Worm (Caenorhabditis elegans) whole organism, L4 larva: ENCODE measurements around the gene F20A1.2.
A peak's percentile ranks its signal among the peaks of the same experiment; 100 is the strongest.

ENCODE experiments used
- F26F4.8 ChIP-seq: fragments of 200-800 bp; sonication (Bioruptor generic); conservative IDR thresholded peaks from 2 replicates; pipeline ENCODE4 v1.3.6; 2022; ENCODE audit warnings: missing genetic modification characterization, missing compliant biosample characterization
- R02D3.7 ChIP-seq: fragments of 150-350 bp; sonication (generic microtip); optimal IDR thresholded peaks from 3 replicates; lab custom pipeline; 2014; ENCODE audit warnings: missing biosample characterization, missing genetic modification characterization
- Y105C5A.15 ChIP-seq: fragments of 200-800 bp; sonication (Bioruptor generic); IDR thresholded peaks from 2 replicates; pipeline ENCODE4 v1.3.6; 2022; ENCODE audit warnings: missing genetic modification characterization, missing compliant biosample characterization
- Y48G9A.11 ChIP-seq: fragments of 200-800 bp; sonication (Bioruptor generic); IDR thresholded peaks from 2 replicates; pipeline ENCODE4 v1.3.6; 2022; ENCODE audit warnings: missing genetic modification reagents, missing genetic modification characterization, missing compliant biosample characterization
- Y75B8A.6 ChIP-seq: fragments of 200-800 bp; sonication (Bioruptor generic); IDR thresholded peaks from 2 replicates; pipeline ENCODE4 v1.3.6; 2022; ENCODE audit warnings: missing genetic modification reagents, missing genetic modification characterization, missing compliant biosample characterization
- ZK337.2 ChIP-seq: fragments of 200-800 bp; sonication (Bioruptor generic); IDR thresholded peaks from 2 replicates; pipeline ENCODE4 v1.3.6; 2022; ENCODE audit warnings: missing genetic modification reagents, missing genetic modification characterization, missing compliant biosample characterization
- ZK546.5 ChIP-seq, 2 experiments: sonication (generic microtip); optimal IDR thresholded peaks; 2 replicates each; lab custom pipeline; 2017; ENCODE audit warnings: missing biosample characterization in 2 of 2, missing genetic modification characterization in 2 of 2
- ama-1 ChIP-seq: fragments of 150-350 bp; optimal IDR thresholded peaks from 2 replicates; lab custom pipeline; 2014; ENCODE audit warnings: inconsistent platforms, mixed read lengths
- arid-1 ChIP-seq: fragments of 200-800 bp; sonication (Bioruptor generic); conservative IDR thresholded peaks from 2 replicates; pipeline ENCODE4 v1.3.6; 2022; ENCODE audit warnings: missing genetic modification reagents, missing genetic modification characterization, missing compliant biosample characterization
- attf-4 ChIP-seq: sonication (generic microtip); optimal IDR thresholded peaks from 3 replicates; lab custom pipeline; 2017; ENCODE audit warnings: missing biosample characterization, missing genetic modification characterization
- ceh-28 ChIP-seq: fragments of 150-350 bp; optimal IDR thresholded peaks from 2 replicates; lab custom pipeline; 2014; ENCODE audit warnings: missing biosample characterization, missing genetic modification reagents, missing genetic modification characterization
- ceh-62 ChIP-seq: sonication (generic microtip); optimal IDR thresholded peaks from 2 replicates; lab custom pipeline; 2017; ENCODE audit warnings: missing biosample characterization, missing genetic modification characterization
- ceh-82 ChIP-seq: sonication (generic microtip); optimal IDR thresholded peaks from 2 replicates; lab custom pipeline; 2017; ENCODE audit warnings: missing biosample characterization, missing genetic modification characterization
- cey-2 ChIP-seq: sonication (generic microtip); optimal IDR thresholded peaks from 3 replicates; lab custom pipeline; 2017; ENCODE audit warnings: missing genetic modification characterization, mild to moderate bottlenecking, missing compliant biosample characterization, antibody characterized with exemption, borderline replicate concordance; ENCODE audit not compliant: insufficient read depth
- ctbp-1 ChIP-seq: fragments of 200-800 bp; sonication (Bioruptor generic); IDR thresholded peaks from 2 replicates; pipeline ENCODE4 v1.3.6; 2022; ENCODE audit warnings: missing genetic modification reagents, missing genetic modification characterization, missing compliant biosample characterization
- daf-12 ChIP-seq: fragments of 150-350 bp; optimal IDR thresholded peaks from 2 replicates; lab custom pipeline; 2014; ENCODE audit warnings: missing biosample characterization, missing genetic modification reagents, missing genetic modification characterization
- daf-16 ChIP-seq, 3 experiments: sonication (generic microtip); optimal IDR thresholded peaks; 2 replicates each; lab custom pipeline; 2016 to 2017; ENCODE audit warnings: missing genetic modification characterization in 3 of 3, missing genetic modification reagents in 3 of 3, mild to moderate bottlenecking in 2 of 3, missing compliant biosample characterization in 2 of 3, missing biosample characterization in 1 of 3, moderate library complexity in 1 of 3
- daf-19 ChIP-seq: fragments of 200-800 bp; sonication (Bioruptor generic); conservative IDR thresholded peaks from 2 replicates; pipeline ENCODE4 v1.3.6; 2022; ENCODE audit warnings: missing genetic modification characterization, missing compliant biosample characterization
- dmd-8 ChIP-seq: fragments of 200-800 bp; sonication (Bioruptor generic); IDR thresholded peaks from 2 replicates; pipeline ENCODE4 v1.3.6; 2022; ENCODE audit warnings: missing genetic modification characterization, missing compliant biosample characterization
- dve-1 ChIP-seq: sonication (generic microtip); optimal IDR thresholded peaks from 2 replicates; lab custom pipeline; 2017; ENCODE audit warnings: antibody characterized with exemption, mild to moderate bottlenecking, missing genetic modification characterization, missing compliant biosample characterization; ENCODE audit not compliant: insufficient read depth
- egl-27 ChIP-seq: sonication (generic microtip); optimal IDR thresholded peaks from 3 replicates; lab custom pipeline; 2017; ENCODE audit warnings: missing biosample characterization, missing genetic modification reagents, missing genetic modification characterization
- fos-1 ChIP-seq: fragments of 150-350 bp; optimal IDR thresholded peaks from 2 replicates; lab custom pipeline; 2014; ENCODE audit warnings: missing biosample characterization, missing genetic modification characterization
- gei-8 ChIP-seq: fragments of 200-800 bp; sonication (Bioruptor generic); optimal IDR thresholded peaks from 2 replicates; lab custom pipeline; 2018; ENCODE audit warnings: mild to moderate bottlenecking, missing genetic modification characterization, missing compliant biosample characterization
- hif-1 ChIP-seq, 2 experiments: sonication (generic microtip); optimal IDR thresholded peaks; 2 replicates each; lab custom pipeline; 2016 to 2017; ENCODE audit warnings: missing compliant biosample characterization in 2 of 2, missing genetic modification characterization in 2 of 2, missing genetic modification reagents in 2 of 2, missing genotype in 2 of 2, mild to moderate bottlenecking in 1 of 2
- hlh-11 ChIP-seq: fragments of 200-800 bp; sonication (Bioruptor generic); optimal IDR thresholded peaks from 2 replicates; lab custom pipeline; 2018; ENCODE audit warnings: mild to moderate bottlenecking, missing genetic modification characterization, missing compliant biosample characterization
- hlh-30 ChIP-seq: sonication (generic microtip); optimal IDR thresholded peaks from 2 replicates; lab custom pipeline; 2017; ENCODE audit warnings: antibody characterized with exemption, mild to moderate bottlenecking, missing genetic modification characterization, missing compliant biosample characterization; ENCODE audit not compliant: insufficient read depth
- hmg-1.1 ChIP-seq: fragments of 200-800 bp; sonication (Bioruptor generic); IDR thresholded peaks from 2 replicates; pipeline ENCODE4 v1.3.6; 2022; ENCODE audit warnings: missing genetic modification reagents, missing genetic modification characterization, missing compliant biosample characterization
- lir-3 ChIP-seq: sonication (generic microtip); optimal IDR thresholded peaks from 2 replicates; lab custom pipeline; 2016; ENCODE audit warnings: mild to moderate bottlenecking, missing genetic modification characterization, missing compliant biosample characterization
- lsy-2 ChIP-seq, 2 experiments: fragments of 150-350 bp in 1 of 2; sonication (generic microtip) in 1 of 2; optimal IDR thresholded peaks; 2 replicates each; lab custom pipeline; 2014 to 2017; ENCODE audit warnings: missing biosample characterization in 2 of 2, missing genetic modification characterization in 2 of 2
- mep-1 ChIP-seq: fragments of 150-350 bp; sonication (generic microtip); optimal IDR thresholded peaks from 3 replicates; lab custom pipeline; 2014; ENCODE audit warnings: missing biosample characterization, missing genetic modification characterization
- mes-2 ChIP-seq: sonication (generic microtip); optimal IDR thresholded peaks from 2 replicates; lab custom pipeline; 2016; ENCODE audit warnings: missing genotype, mild to moderate bottlenecking, missing genetic modification characterization, missing compliant biosample characterization; ENCODE audit not compliant: poor library complexity, severe bottlenecking
- nhr-11 ChIP-seq: fragments of 150-350 bp; optimal IDR thresholded peaks from 2 replicates; lab custom pipeline; 2014; ENCODE audit warnings: missing biosample characterization, missing genetic modification characterization
- nhr-111 ChIP-seq: fragments of 200-800 bp; sonication (Bioruptor generic); optimal IDR thresholded peaks from 2 replicates; lab custom pipeline; 2018; ENCODE audit warnings: mild to moderate bottlenecking, missing genetic modification characterization, missing compliant biosample characterization
- nhr-28 ChIP-seq: fragments of 150-350 bp; optimal IDR thresholded peaks from 2 replicates; lab custom pipeline; 2014; ENCODE audit warnings: missing biosample characterization, missing genetic modification characterization
- nhr-42 ChIP-seq: fragments of 200-800 bp; sonication (Bioruptor generic); IDR thresholded peaks from 2 replicates; pipeline ENCODE4 v1.3.6; 2022; ENCODE audit warnings: missing genetic modification characterization, missing compliant biosample characterization
- nhr-6 ChIP-seq: fragments of 150-350 bp; optimal IDR thresholded peaks from 2 replicates; lab custom pipeline; 2014; ENCODE audit warnings: missing biosample characterization, missing genetic modification characterization
- nhr-76 ChIP-seq: fragments of 150-350 bp; optimal IDR thresholded peaks from 2 replicates; lab custom pipeline; 2014; ENCODE audit warnings: missing biosample characterization, missing genetic modification characterization
- nhr-77 ChIP-seq: fragments of 150-350 bp; optimal IDR thresholded peaks from 2 replicates; lab custom pipeline; 2014; ENCODE audit warnings: missing biosample characterization, missing genetic modification characterization
- pha-4 ChIP-seq, 2 experiments: fragments of 150-350 bp in 1 of 2; fragments of 200-800 bp in 1 of 2; sonication (Bioruptor generic) in 1 of 2; IDR thresholded peaks in 1 of 2; optimal IDR thresholded peaks in 1 of 2; 2 replicates each; pipeline versions ENCODE4 v1.3.6 to Lab custom; 2014 to 2022; ENCODE audit warnings: missing genetic modification characterization in 2 of 2, missing genetic modification reagents in 2 of 2, missing biosample characterization in 1 of 2, missing compliant biosample characterization in 1 of 2
- rbr-2 ChIP-seq: sonication (generic microtip); optimal IDR thresholded peaks from 2 replicates; lab custom pipeline; 2016; ENCODE audit warnings: missing genotype, missing genetic modification characterization, missing compliant biosample characterization
- set-16 ChIP-seq: fragments of 200-800 bp; sonication (Bioruptor generic); IDR thresholded peaks from 2 replicates; pipeline ENCODE4 v1.3.6; 2022; ENCODE audit warnings: missing genetic modification reagents, missing genetic modification characterization, missing compliant biosample characterization
- tra-1 ChIP-seq: fragments of 200-800 bp; sonication (Bioruptor generic); IDR thresholded peaks from 2 replicates; pipeline ENCODE4 v1.3.6; 2022; ENCODE audit warnings: missing genetic modification reagents, missing genetic modification characterization, missing compliant biosample characterization
- unc-39 ChIP-seq: sonication (generic microtip); optimal IDR thresholded peaks from 2 replicates; lab custom pipeline; 2017; ENCODE audit warnings: missing biosample characterization, missing genetic modification characterization
- unc-62 ChIP-seq, 3 experiments: fragments of 150-350 bp in 1 of 3; sonication (generic microtip); optimal IDR thresholded peaks in 2 of 3; peaks in 1 of 3; 1 replicate in 1 of 3; 2 replicates in 2 of 3; lab custom pipeline; 2014 to 2017; ENCODE audit warnings: missing biosample characterization in 3 of 3, missing genetic modification characterization in 3 of 3, missing genetic modification reagents in 3 of 3, missing genotype in 1 of 3
- zag-1 ChIP-seq: fragments of 150-350 bp; optimal IDR thresholded peaks from 2 replicates; lab custom pipeline; 2014; ENCODE audit warnings: missing biosample characterization, missing genetic modification characterization
- zfp-2 ChIP-seq: sonication (generic microtip); optimal IDR thresholded peaks from 2 replicates; lab custom pipeline; 2016; ENCODE audit warnings: mild to moderate bottlenecking, missing genetic modification characterization, missing compliant biosample characterization
- zip-11 ChIP-seq: fragments of 200-800 bp; sonication (Bioruptor generic); IDR thresholded peaks from 2 replicates; pipeline ENCODE4 v1.3.6; 2022; ENCODE audit warnings: missing genetic modification characterization, missing compliant biosample characterization
- ztf-11 ChIP-seq: fragments of 150-350 bp; optimal IDR thresholded peaks from 2 replicates; lab custom pipeline; 2014; ENCODE audit warnings: missing biosample characterization, missing genetic modification characterization

Gene F20A1.2

ce11 chrV:7075646-7076045, 29.5 kb downstream of the F20A1.2 start, which contains the start of gene npa-1 (continued):
- TF ChIP-seq gei-8 (GFP tag; lab: Kevin White, UChicago) (no peak), nhr-6 (tag; lab: Kevin White, UChicago) (no peak), nhr-111 (GFP tag; lab: Kevin White, UChicago) (no peak), zfp-2 (tag; lab: Kevin White, UChicago) (no peak), ztf-11 (tag; lab: Kevin White, UChicago) (no peak)

- TF ChIP-seq ceh-62 (no peak), nhr-28 (tag; lab: Kevin White, UChicago) (peak; percentile 98), mep-1 (tag; lab: Kevin White, UChicago) (no peak), hif-1 (tag; optimal IDR thresholded peaks at IDR 0.05; lab: Kevin White, UChicago) (peak in 1 of 2 experiments; percentile 25), cey-2 (no peak), ztf-11 (tag; lab: Kevin White, UChicago) (no peak), ZK546.5 (tag; optimal IDR thresholded peaks at IDR 0.05; lab: Kevin White, UChicago) (no peak), nhr-77 (peak; percentile 33), fos-1 (tag; lab: Kevin White, UChicago) (no peak), hmg-1.1 (GFP tag; lab: Robert Waterston, UW) (no peak), hlh-11 (tag; lab: Kevin White, UChicago) (peak; percentile 20), pha-4 (GFP tag; IDR thresholded peaks at IDR 0.05; lab: Robert Waterston, UW) (no peak), pha-4 (tag; optimal IDR thresholded peaks at IDR 0.05; lab: Kevin White, UChicago) (no peak), unc-62 (GFP tag; optimal IDR thresholded peaks at IDR 0.05 in 1 of 2; lab: Kevin White, UChicago) (peak in 1 of 2 experiments; percentile 26), unc-62 (tag; optimal IDR thresholded peaks at IDR 0.05; lab: Kevin White, UChicago) (no peak), arid-1 (GFP tag; lab: Robert Waterston, UW) (no peak), daf-16 (GFP tag; optimal IDR thresholded peaks at IDR 0.05; lab: Kevin White, UChicago) (no peak), daf-16 (tag; optimal IDR thresholded peaks at IDR 0.05; lab: Kevin White, UChicago) (peak; percentile 87), tra-1 (peak; percentile 22; the same call in 1 of the 2 replicates), Y105C5A.15 (GFP tag; lab: Robert Waterston, UW) (no peak), nhr-42 (GFP tag; lab: Robert Waterston, UW) (no peak), daf-19 (GFP tag; lab: Robert Waterston, UW) (no peak), ceh-82 (tag; lab: Kevin White, UChicago) (no peak), egl-27 (tag; lab: Kevin White, UChicago) (no peak), nhr-111 (GFP tag; lab: Kevin White, UChicago) (no peak), lsy-2 (tag; optimal IDR thresholded peaks at IDR 0.05; lab: Kevin White, UChicago) (no peak), zip-11 (no peak), attf-4 (tag; lab: Kevin White, UChicago) (no peak), unc-39 (tag; lab: Kevin White, UChicago) (no peak), mes-2 (peak; percentile 41), nhr-11 (tag; lab: Kevin White, UChicago) (no peak), ceh-28 (no peak), Y75B8A.6 (GFP tag; lab: Robert Waterston, UW) (no peak), Y48G9A.11 (no peak), daf-12 (tag; lab: Kevin White, UChicago) (no peak), lir-3 (tag; lab: Kevin White, UChicago) (no peak), ama-1 (lab: Kevin White, UChicago) (no peak), R02D3.7 (no peak), set-16 (GFP tag; lab: Robert Waterston, UW) (no peak), rbr-2 (tag; lab: Kevin White, UChicago) (no peak), dve-1 (peak; percentile 60), dmd-8 (no peak), ZK337.2 (GFP tag; lab: Robert Waterston, UW) (no peak), nhr-76 (tag; lab: Kevin White, UChicago) (no peak), hlh-30 (tag; lab: Kevin White, UChicago) (peak; percentile 34), ctbp-1 (GFP tag; lab: Robert Waterston, UW) (no peak), F26F4.8 (no peak), zag-1 (no peak)
Observed at ce11 chrV:7076161-7076560, 30.1 kb downstream of the F20A1.2 start.
